Fruit fly (Drosophila melanogaster): ENCODE results near the gene CG33664.

dm6 chrX:6343786-6344537 lies 40.1 kb upstream of the CG33664 start:
- TF ChIP-seq CTCF (optimal IDR thresholded peaks at IDR 0.05) (no peak), CG8478 (optimal IDR thresholded peaks at IDR 0.05) (no peak)
